Worm (Caenorhabditis elegans): ENCODE results near the gene str-116.

Gene str-116

DNA sequence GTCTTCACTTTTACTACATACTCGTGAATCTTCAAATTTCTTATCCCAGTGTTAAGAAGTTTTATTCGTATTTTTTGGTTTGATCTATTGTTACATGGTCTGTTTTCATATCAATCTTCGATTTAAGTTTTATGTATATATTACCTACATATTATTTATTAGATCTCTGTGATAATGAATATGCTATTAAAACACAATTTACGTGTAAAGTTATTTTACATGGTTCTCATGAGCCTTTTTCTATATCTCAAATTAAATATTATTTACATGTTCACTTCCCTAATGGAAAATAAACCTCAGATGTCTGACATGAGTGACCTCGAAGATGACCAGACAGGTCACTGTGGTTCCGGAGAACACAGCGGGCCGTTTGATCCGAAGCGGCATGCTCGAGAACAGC lies 22.2 kb upstream of the str-116 start, which contains the start of gene mxl-1:
mxl-1 (plus strand) TSS at position 301 of the 400 bp plus-strand sequence.
- TF ChIP-seq let-607 (tag; optimal IDR thresholded peaks at IDR 0.05) (no peak), hsf-1 (GFP tag; IDR thresholded peaks at IDR 0.05) (no peak)

- TF ChIP-seq rcor-1 (GFP tag; IDR thresholded peaks at IDR 0.05) (no peak), sptf-2 (GFP tag; optimal IDR thresholded peaks at IDR 0.05) (no peak), bed-2 (GFP tag; IDR thresholded peaks at IDR 0.05) (no peak), lag-1 (GFP tag; IDR thresholded peaks at IDR 0.05) (no peak), F22D6.2 (tag; optimal IDR thresholded peaks at IDR 0.05) (no peak)
Measured at ce11 chrV:11245029-11245428, 21.8 kb upstream of the str-116 start.

- TF ChIP-seq ztf-26 (tag; optimal IDR thresholded peaks at IDR 0.05), result no peak
Measured at ce11 chrV:11247846-11248245, 18.9 kb upstream of the str-116 start, which contains the start of gene mam-4. mam-4 (plus strand) TSS chrV:11248146.

DNA sequence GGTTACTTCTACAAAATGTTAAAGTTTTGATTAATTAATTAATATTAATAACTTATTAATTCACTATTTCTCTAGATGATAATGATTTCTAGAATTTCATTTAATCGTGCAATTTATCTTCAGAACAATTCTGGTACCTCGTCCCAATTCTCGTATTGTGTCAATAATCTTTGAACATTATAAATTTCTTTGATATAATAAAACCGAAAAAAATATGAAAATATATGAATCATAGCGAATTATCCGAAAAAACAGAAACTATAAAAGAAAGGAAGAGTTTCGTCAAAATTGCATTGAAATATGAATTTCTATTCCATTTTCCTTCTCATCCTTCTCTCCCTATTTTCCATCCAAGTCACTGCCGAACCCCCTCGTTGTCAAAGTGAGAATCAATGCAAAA lies 16.0 kb upstream of the str-116 start, which contains the start of gene T19B10.12:
T19B10.12 (plus strand) TSS at position 301 of the 400 bp plus-strand sequence.
- no peak for TF ChIP-seq lir-1 (GFP tag; conservative IDR thresholded peaks at IDR 0.05)
- TF ChIP-seq dpff-1 (tag; optimal IDR thresholded peaks at IDR 0.05), result no peak
- TF ChIP-seq hmg-1.2 (GFP tag; IDR thresholded peaks at IDR 0.05), result no peak
- TF ChIP-seq F10E7.11 (tag; optimal IDR thresholded peaks at IDR 0.05), result no peak
- no peak for TF ChIP-seq rcor-1 (GFP tag; IDR thresholded peaks at IDR 0.05)
- no peak for TF ChIP-seq mes-4 (tag; optimal IDR thresholded peaks at IDR 0.05)
- no peak for TF ChIP-seq ztf-28 (GFP tag; IDR thresholded peaks at IDR 0.05)
- TF ChIP-seq F39B2.1 (GFP tag; IDR thresholded peaks at IDR 0.05), result no peak
- TF ChIP-seq B0035.1 (tag; optimal IDR thresholded peaks at IDR 0.05), result no peak
- TF ChIP-seq B0261.1 (tag; optimal IDR thresholded peaks at IDR 0.05), result no peak
- TF ChIP-seq snpc-3.4 (tag; optimal IDR thresholded peaks at IDR 0.05), result no peak
- TF ChIP-seq unc-130 (GFP tag; optimal IDR thresholded peaks at IDR 0.05), result no peak
- no peak for TF ChIP-seq F23B12.7 (tag; optimal IDR thresholded peaks at IDR 0.05; ENCODE audit: insufficient read depth)
- TF ChIP-seq ZK185.1 (tag; optimal IDR thresholded peaks at IDR 0.05; ENCODE audit: poor library complexity, severe bottlenecking), result no peak
- TF ChIP-seq egl-44 (GFP tag; IDR thresholded peaks at IDR 0.05), result no peak
- no peak for TF ChIP-seq hlh-26 (GFP tag; conservative IDR thresholded peaks at IDR 0.05)

ce11 chrV:11251798-11252197 lies 15.0 kb upstream of the str-116 start:
- no peak for TF ChIP-seq Y79H2A.3 (GFP tag; conservative IDR thresholded peaks at IDR 0.05)
- TF ChIP-seq dox-1 (GFP tag; IDR thresholded peaks at IDR 0.05), result no peak
- no peak for TF ChIP-seq lsy-27 (tag; optimal IDR thresholded peaks at IDR 0.05; ENCODE audit: borderline replicate concordance, insufficient read depth)
- TF ChIP-seq nfyb-1 (GFP tag; IDR thresholded peaks at IDR 0.05), result no peak
- no peak for TF ChIP-seq akir-1 (GFP tag; optimal IDR thresholded peaks at IDR 0.05)
- TF ChIP-seq F57A8.1 (GFP tag; optimal IDR thresholded peaks at IDR 0.05), result no peak
- no peak for TF ChIP-seq atf-7 (tag; optimal IDR thresholded peaks at IDR 0.05)
- no peak for TF ChIP-seq hlh-26 (GFP tag; conservative IDR thresholded peaks at IDR 0.05)
- no peak for TF ChIP-seq nhr-27 (tag; optimal IDR thresholded peaks at IDR 0.05)
